Fruit fly (Drosophila melanogaster): ENCODE results near the gene CG15056.

DNA sequence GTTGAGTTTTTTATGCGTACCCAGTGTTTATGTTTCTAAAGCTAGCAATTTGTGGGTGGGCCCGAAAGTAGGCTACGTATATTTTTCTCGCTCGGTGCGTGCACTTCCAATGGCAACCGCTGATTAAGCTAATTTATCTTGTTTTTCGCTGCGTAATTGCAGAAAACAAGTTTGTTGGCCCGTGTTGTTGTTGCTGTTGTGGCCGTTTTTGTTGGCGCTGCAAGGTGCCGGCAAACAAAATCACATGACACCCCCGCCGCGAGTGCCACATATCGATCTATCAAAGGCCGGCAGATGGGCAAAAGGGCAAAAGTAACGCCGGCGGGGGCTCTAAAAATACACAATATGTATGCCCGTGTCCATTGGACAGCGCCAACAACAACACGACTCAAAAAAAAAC, 5.8 kb upstream of the CG15056 start:
- TF ChIP-seq stc (GFP tag; IDR thresholded peaks at IDR 0.05) (no peak), TFAM (GFP tag; optimal IDR thresholded peaks at IDR 0.05) (no peak), vfl (GFP tag; optimal IDR thresholded peaks at IDR 0.05) (no peak), dm (GFP tag; optimal IDR thresholded peaks at IDR 0.05) (no peak), ase (GFP tag; IDR thresholded peaks at IDR 0.05) (no peak), Adf1 (GFP tag; IDR thresholded peaks at IDR 0.05) (no peak), Hsf (GFP tag; optimal IDR thresholded peaks at IDR 0.05) (no peak), Deaf1 (tag; optimal IDR thresholded peaks at IDR 0.05) (no peak), CG15073 (GFP tag; optimal IDR thresholded peaks at IDR 0.05) (no peak), fru (optimal IDR thresholded peaks at IDR 0.05) (no peak), CG33557 (GFP tag; optimal IDR thresholded peaks at IDR 0.05) (no peak), CG9876 (GFP tag; optimal IDR thresholded peaks at IDR 0.05) (no peak), ato (GFP tag; IDR thresholded peaks at IDR 0.05; ENCODE audit: partially characterized antibody) (no peak)
